Fruit fly (Drosophila melanogaster) whole organism, embryonic: ENCODE measurements around the gene CG43333.

ENCODE experiments used
- Aef1 ChIP-seq: fragments of 200-800 bp; sonication (Bioruptor generic); IDR thresholded peaks from 3 replicates; pipeline ENCODE4 v1.3.6; 2022; ENCODE audit warnings: missing biosample characterization, missing genetic modification characterization
- CG4424 ChIP-seq: fragments of 200-800 bp; sonication (Bioruptor generic); optimal IDR thresholded peaks from 3 replicates; lab custom pipeline; 2016; ENCODE audit warnings: missing biosample characterization, missing genetic modification characterization
- CG9727 ChIP-seq: fragments of 200-800 bp; sonication (Bioruptor generic); optimal IDR thresholded peaks from 3 replicates; lab custom pipeline; 2017; ENCODE audit warnings: missing biosample characterization, mild to moderate bottlenecking, missing genetic modification characterization
- CTCF ChIP-seq: fragments of 200-800 bp; sonication (Bioruptor generic); optimal IDR thresholded peaks from 2 replicates; lab custom pipeline; 2017; ENCODE audit warnings: missing biosample characterization, mild to moderate bottlenecking, missing genetic modification characterization, moderate library complexity
- Doc3 ChIP-seq: fragments of 200-800 bp; sonication (Bioruptor generic); IDR thresholded peaks from 3 replicates; pipeline ENCODE4 v1.3.6; 2022; ENCODE audit warnings: missing biosample characterization, missing genetic modification characterization; ENCODE audit not compliant: partially characterized antibody
- Hsf ChIP-seq: fragments of 200-800 bp; sonication (Bioruptor generic); optimal IDR thresholded peaks from 3 replicates; lab custom pipeline; 2016; ENCODE audit warnings: missing biosample characterization, missing genetic modification characterization
- al ChIP-seq: fragments of 200-800 bp; sonication (Bioruptor generic); IDR thresholded peaks from 2 replicates; pipeline ENCODE4 v1.3.6; 2022; ENCODE audit warnings: missing biosample characterization, missing genetic modification characterization
- fd96Cb ChIP-seq: fragments of 200-800 bp; sonication (Bioruptor generic); optimal IDR thresholded peaks from 2 replicates; lab custom pipeline; 2018; ENCODE audit warnings: missing biosample characterization, mild to moderate bottlenecking, missing genetic modification characterization, moderate library complexity
- gfzf ChIP-seq: fragments of 200-800 bp; sonication (Bioruptor generic); optimal IDR thresholded peaks from 2 replicates; lab custom pipeline; 2016; ENCODE audit warnings: missing biosample characterization, mild to moderate bottlenecking, missing genetic modification characterization, moderate library complexity
- row ChIP-seq: fragments of 200-800 bp; sonication (Bioruptor generic); IDR thresholded peaks from 3 replicates; pipeline ENCODE4 v1.3.6; 2022; ENCODE audit warnings: missing biosample characterization, missing genetic modification characterization

dm6 chr2L:14146368-14146767 is 34.1 kb downstream of the CG43333 start:
- TF ChIP-seq Aef1 (GFP tag; lab: Robert Waterston, UW) (no peak), CTCF (GFP tag; lab: Kevin White, UChicago) (no peak), fd96Cb (tag; lab: Kevin White, UChicago) (no peak), Doc3 (GFP tag; lab: Robert Waterston, UW) (no peak), row (GFP tag; lab: Robert Waterston, UW) (no peak), CG4424 (GFP tag; lab: Kevin White, UChicago) (no peak), gfzf (no peak), Hsf (GFP tag; lab: Kevin White, UChicago) (no peak), CG9727 (GFP tag; lab: Kevin White, UChicago) (no peak), al (GFP tag; lab: Robert Waterston, UW) (no peak)
